Worm (Caenorhabditis elegans): Measurements from ENCODE around the gene B0252.3.

- TF ChIP-seq T22C8.4 (GFP tag; IDR thresholded peaks at IDR 0.05) (no peak), med-1 (GFP tag; optimal IDR thresholded peaks at IDR 0.05; ENCODE audit: insufficient read depth) (no peak)
These were observed 19.3 kb downstream of the B0252.3 start for ce11 chrII:6888211-6888610.
